Fruit fly (Drosophila melanogaster): Measurements from ENCODE around the gene trc.

Gene trc

dm6 chr3L:19794203-19794802 is 39.8 kb downstream of the trc start (continued):
- TF ChIP-seq rib (GFP tag; IDR thresholded peaks at IDR 0.05) (peak; percentile 57), CG8290 (GFP tag; optimal IDR thresholded peaks at IDR 0.05) (peak; percentile 36), CG8290 (tag; optimal IDR thresholded peaks at IDR 0.05) (peak; percentile 34 to 88), MBD-R2 (GFP tag; IDR thresholded peaks at IDR 0.05) (peak; percentile 45), Dip3 (GFP tag; optimal IDR thresholded peaks at IDR 0.05) (peak; percentile 63), sqz (GFP tag; optimal IDR thresholded peaks at IDR 0.05) (no peak), Atf3 (GFP tag; optimal IDR thresholded peaks at IDR 0.05) (peak; percentile 48), bsh (GFP tag; optimal IDR thresholded peaks at IDR 0.05) (peak; percentile 74 to 93), usp (GFP tag; optimal IDR thresholded peaks at IDR 0.05) (no peak), Hr3 (GFP tag; optimal IDR thresholded peaks at IDR 0.05) (peak; percentile 73), CG6254 (GFP tag; optimal IDR thresholded peaks at IDR 0.05) (peak; percentile 78), CG17359 (tag; optimal IDR thresholded peaks at IDR 0.05) (peak; percentile 79), Gug (GFP tag; IDR thresholded peaks at IDR 0.05) (peak; percentile 54; the same call in 2 of the 4 replicates), CG34422 (GFP tag; IDR thresholded peaks at IDR 0.05) (peak; percentile 83; the same call in 2 of the 3 replicates), hb (GFP tag; IDR thresholded peaks at IDR 0.05; ENCODE audit: partially characterized antibody) (no peak), Atf-2 (GFP tag; optimal IDR thresholded peaks at IDR 0.05) (peak; percentile 79), inv (GFP tag; IDR thresholded peaks at IDR 0.05; ENCODE audit: partially characterized antibody) (peak; percentile 42), Antp (GFP tag; optimal IDR thresholded peaks at IDR 0.05) (peak; percentile 76), Xbp1 (GFP tag; optimal IDR thresholded peaks at IDR 0.05) (peak; percentile 82), pan (optimal IDR thresholded peaks at IDR 0.05) (no peak), pan (GFP tag; optimal IDR thresholded peaks at IDR 0.05 in 1 of 2, IDR thresholded peaks at IDR 0.05 in 1 of 2) (peak in 1 of 2 experiments; percentile 65), CG9932 (GFP tag; IDR thresholded peaks at IDR 0.05) (peak; percentile 82), CG6175 (GFP tag; IDR thresholded peaks at IDR 0.05) (peak; percentile 66; the same call in 2 of the 3 replicates), CG18764 (GFP tag; optimal IDR thresholded peaks at IDR 0.05) (peak; percentile 53), CG2202 (tag; optimal IDR thresholded peaks at IDR 0.05) (peak; percentile 53), tll (GFP tag; optimal IDR thresholded peaks at IDR 0.05) (no peak), Camta (GFP tag; optimal IDR thresholded peaks at IDR 0.05) (peak; percentile 76), stc (GFP tag; IDR thresholded peaks at IDR 0.05) (peak; percentile 64), CG10431 (GFP tag; optimal IDR thresholded peaks at IDR 0.05) (peak; percentile 72), CG8944 (GFP tag; optimal IDR thresholded peaks at IDR 0.05) (peak; percentile 47), CG14965 (GFP tag; optimal IDR thresholded peaks at IDR 0.05; ENCODE audit: borderline replicate concordance) (peak; percentile 57), Hr78 (GFP tag; optimal IDR thresholded peaks at IDR 0.05) (no peak), en (GFP tag; optimal IDR thresholded peaks at IDR 0.05) (peak; percentile 19), CG16815 (GFP tag; optimal IDR thresholded peaks at IDR 0.05) (peak; percentile 72), Bdp1 (GFP tag; optimal IDR thresholded peaks at IDR 0.05) (peak; percentile 59), CG10979 (tag; optimal IDR thresholded peaks at IDR 0.05) (peak; percentile 81), Elba2 (GFP tag; optimal IDR thresholded peaks at IDR 0.05) (no peak), Dref (GFP tag; IDR thresholded peaks at IDR 0.05) (no peak; the same call in 1 of the 2 replicates), Mrtf (GFP tag; IDR thresholded peaks at IDR 0.05) (peak; percentile 46; the same call in 1 of the 3 replicates), CG5180 (GFP tag; optimal IDR thresholded peaks at IDR 0.05) (peak; percentile 84), mam (GFP tag; optimal IDR thresholded peaks at IDR 0.05) (peak; percentile 83), CG6683 (GFP tag; optimal IDR thresholded peaks at IDR 0.05) (peak; percentile 66), HLH4C (GFP tag; IDR thresholded peaks at IDR 0.05; ENCODE audit: partially characterized antibody) (peak; percentile 42; the same call in 1 of the 3 replicates), Sin3A (optimal IDR thresholded peaks at IDR 0.05) (no peak), Trl (optimal IDR thresholded peaks at IDR 0.05) (no peak), Trl (GFP tag; optimal IDR thresholded peaks at IDR 0.05) (peak; percentile 78), ems (GFP tag; optimal IDR thresholded peaks at IDR 0.05) (peak; percentile 72), CG17612 (GFP tag; IDR thresholded peaks at IDR 0.05) (no peak), psq (GFP tag; optimal IDR thresholded peaks at IDR 0.05) (peak; percentile 13), Vsx1 (GFP tag; optimal IDR thresholded peaks at IDR 0.05) (no peak), CG12659 (GFP tag; optimal IDR thresholded peaks at IDR 0.05) (peak; percentile 93)
